Fruit fly (Drosophila melanogaster) whole organism, prepupa: Measurements from ENCODE around the gene Ythdc1.

Experiments
- CG1621 ChIP-seq: fragments of 200-800 bp; sonication (Bioruptor generic); optimal IDR thresholded peaks from 3 replicates; lab custom pipeline; 2018; ENCODE audit warnings: missing biosample characterization, mild to moderate bottlenecking, missing genetic modification characterization
- CG3919 ChIP-seq: fragments of 200-800 bp; sonication (Bioruptor generic); optimal IDR thresholded peaks from 3 replicates; lab custom pipeline; 2016; ENCODE audit warnings: missing biosample characterization, missing genetic modification characterization
- CG6808 ChIP-seq: fragments of 200-800 bp; sonication (Bioruptor generic); optimal IDR thresholded peaks from 3 replicates; lab custom pipeline; 2017; ENCODE audit warnings: missing biosample characterization, missing genetic modification characterization, mild to moderate bottlenecking, moderate library complexity, missing genetic modification reagents
- CG8632 ChIP-seq: fragments of 200-800 bp; sonication (Bioruptor generic); optimal IDR thresholded peaks from 3 replicates; lab custom pipeline; 2016; ENCODE audit warnings: missing biosample characterization, missing genetic modification characterization
- Eip78C ChIP-seq: fragments of 200-800 bp; sonication (Bioruptor generic); peaks from one replicate; lab custom pipeline; 2016; ENCODE audit warnings: missing biosample characterization, missing genetic modification characterization
- Eip93F ChIP-seq: fragments of 200-800 bp; sonication (Bioruptor generic); optimal IDR thresholded peaks from 2 replicates; lab custom pipeline; 2016; ENCODE audit warnings: missing biosample characterization, mild to moderate bottlenecking, missing genetic modification characterization
- Ets21C ChIP-seq: fragments of 200-800 bp; sonication (Bioruptor generic); optimal IDR thresholded peaks from 3 replicates; lab custom pipeline; 2016; ENCODE audit warnings: missing biosample characterization, missing genetic modification characterization
- Hr4 ChIP-seq: fragments of 200-800 bp; sonication (Bioruptor generic); optimal IDR thresholded peaks from 3 replicates; lab custom pipeline; 2016; ENCODE audit warnings: missing biosample characterization, missing genetic modification characterization
- Lpt ChIP-seq: fragments of 200-800 bp; sonication (Bioruptor generic); optimal IDR thresholded peaks from 3 replicates; lab custom pipeline; 2016; ENCODE audit warnings: missing biosample characterization, missing genetic modification characterization
- Met ChIP-seq: fragments of 200-800 bp; sonication (Bioruptor generic); optimal IDR thresholded peaks from 3 replicates; lab custom pipeline; 2016; ENCODE audit warnings: missing biosample characterization, missing genetic modification characterization
- Sox15 ChIP-seq: fragments of 200-800 bp; sonication (Bioruptor generic); optimal IDR thresholded peaks from 3 replicates; lab custom pipeline; 2016; ENCODE audit warnings: missing biosample characterization, missing genetic modification characterization
- acj6 ChIP-seq: fragments of 200-800 bp; sonication (Bioruptor generic); optimal IDR thresholded peaks from 3 replicates; lab custom pipeline; 2016; ENCODE audit warnings: missing biosample characterization, missing genetic modification characterization
- dac ChIP-seq: fragments of 200-800 bp; sonication (Bioruptor generic); optimal IDR thresholded peaks from 2 replicates; lab custom pipeline; 2017; ENCODE audit warnings: missing biosample characterization, mild to moderate bottlenecking, missing genetic modification characterization
- dsx ChIP-seq: fragments of 200-800 bp; optimal IDR thresholded peaks from 3 replicates; lab custom pipeline; 2019; ENCODE audit warnings: missing biosample characterization, mild to moderate bottlenecking, missing genetic modification characterization, moderate library complexity; ENCODE audit not compliant: poor library complexity, severe bottlenecking
- esn ChIP-seq: fragments of 200-800 bp; sonication (Bioruptor generic); optimal IDR thresholded peaks from 2 replicates; lab custom pipeline; 2016; ENCODE audit warnings: missing biosample characterization, mild to moderate bottlenecking, missing genetic modification characterization, moderate library complexity
- fkh ChIP-seq: fragments of 200-800 bp; sonication (Bioruptor generic); optimal IDR thresholded peaks from 3 replicates; lab custom pipeline; 2017; ENCODE audit warnings: missing biosample characterization, mild to moderate bottlenecking, missing genetic modification characterization, moderate library complexity
- net ChIP-seq: fragments of 200-800 bp; sonication (Bioruptor generic); optimal IDR thresholded peaks from 3 replicates; lab custom pipeline; 2016; ENCODE audit warnings: missing biosample characterization, missing genetic modification characterization
- spab ChIP-seq: fragments of 200-800 bp; sonication (Bioruptor generic); optimal IDR thresholded peaks from 2 replicates; lab custom pipeline; 2017; ENCODE audit warnings: missing biosample characterization, mild to moderate bottlenecking, missing genetic modification characterization, missing genetic modification reagents
- svp ChIP-seq: fragments of 200-800 bp; sonication (Bioruptor generic); peaks from one replicate; lab custom pipeline; 2016; ENCODE audit warnings: missing biosample characterization, missing genetic modification characterization
- vri ChIP-seq: fragments of 200-800 bp; sonication (Bioruptor generic); optimal IDR thresholded peaks from 3 replicates; lab custom pipeline; 2016; ENCODE audit warnings: missing biosample characterization, mild to moderate bottlenecking, missing genetic modification characterization

Ythdc1 gene

dm6 chr3L:3417120-3417519 lies 43.1 kb upstream of the Ythdc1 start (continued):
- TF ChIP-seq esn (GFP tag; lab: Kevin White, UChicago) (no peak), CG8632 (GFP tag; lab: Kevin White, UChicago) (no peak), dac (no peak), spab (GFP tag; lab: Kevin White, UChicago) (no peak), fkh (GFP tag; lab: Kevin White, UChicago) (peak; percentile 20), Met (GFP tag; lab: Kevin White, UChicago) (no peak)

DNA sequence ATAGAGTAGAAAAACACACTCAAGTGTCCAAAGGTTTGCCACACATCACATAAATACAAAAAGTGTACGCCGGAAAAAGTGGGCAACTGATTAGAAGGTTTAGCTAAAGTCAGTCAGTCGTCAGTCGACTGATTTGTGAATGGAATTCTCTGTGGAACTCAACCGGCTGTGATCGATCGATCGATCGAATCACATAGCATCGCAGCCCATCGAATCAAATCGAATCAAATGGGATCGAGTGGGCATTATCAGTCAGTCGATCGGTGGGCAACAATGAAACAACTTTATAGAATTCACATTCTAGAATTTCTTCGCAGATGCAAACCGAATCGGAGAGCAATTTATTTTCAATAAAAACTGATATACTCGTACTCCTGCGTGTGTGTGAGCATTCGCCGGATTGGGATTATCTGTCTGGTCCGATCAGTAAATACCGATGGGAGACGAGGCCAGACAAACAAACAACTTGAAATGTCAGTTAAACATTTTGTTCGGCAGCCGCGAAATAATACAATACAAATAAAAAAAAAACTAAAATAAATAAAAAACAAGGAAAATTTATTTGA lies 41.7 kb upstream of the Ythdc1 start:
- TF ChIP-seq Eip93F (GFP tag; lab: Kevin White, UChicago) = no peak
- peak; percentile 6 for TF ChIP-seq Eip78C
- peak; percentile 30 for TF ChIP-seq svp (GFP tag; lab: Kevin White, UChicago)
- no peak for TF ChIP-seq acj6 (GFP tag; lab: Kevin White, UChicago)
- peak; percentile 39 for TF ChIP-seq fkh (GFP tag; lab: Kevin White, UChicago)

dm6 chr3L:3414796-3415568 lies 41.0 kb upstream of the Ythdc1 start:
- TF ChIP-seq CG3919 (no peak), svp (GFP tag; lab: Kevin White, UChicago) (peak; percentile 56), Lpt (GFP tag; lab: Kevin White, UChicago) (no peak), fkh (GFP tag; lab: Kevin White, UChicago) (peak; percentile 52)

DNA sequence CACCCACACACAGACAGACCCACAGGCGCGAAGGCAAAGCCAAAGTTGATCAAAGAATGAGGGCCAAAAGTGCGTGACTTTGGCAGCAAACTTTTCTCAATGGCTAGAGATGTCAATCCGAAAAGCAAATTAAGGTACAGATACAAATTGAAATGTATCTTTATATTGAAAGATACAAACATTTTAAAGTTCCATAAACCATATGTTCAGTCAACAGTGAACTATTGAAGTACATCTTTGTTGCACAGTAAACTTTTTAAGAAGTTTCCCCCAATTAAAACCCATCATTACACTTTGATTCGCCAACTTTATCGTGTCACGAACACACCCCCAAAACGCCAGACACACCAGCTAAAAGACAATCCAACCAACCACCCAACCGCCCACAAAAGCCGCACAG lies 37.7 kb upstream of the Ythdc1 start:
- no peak for TF ChIP-seq vri (GFP tag; lab: Kevin White, UChicago)
- TF ChIP-seq Eip78C = peak; percentile 32

dm6 chr3L:3410978-3411629 lies 37.1 kb upstream of the Ythdc1 start:
- TF ChIP-seq Sox15 (GFP tag; lab: Kevin White, UChicago) (no peak), fkh (GFP tag; lab: Kevin White, UChicago) (peak; percentile 19)

DNA sequence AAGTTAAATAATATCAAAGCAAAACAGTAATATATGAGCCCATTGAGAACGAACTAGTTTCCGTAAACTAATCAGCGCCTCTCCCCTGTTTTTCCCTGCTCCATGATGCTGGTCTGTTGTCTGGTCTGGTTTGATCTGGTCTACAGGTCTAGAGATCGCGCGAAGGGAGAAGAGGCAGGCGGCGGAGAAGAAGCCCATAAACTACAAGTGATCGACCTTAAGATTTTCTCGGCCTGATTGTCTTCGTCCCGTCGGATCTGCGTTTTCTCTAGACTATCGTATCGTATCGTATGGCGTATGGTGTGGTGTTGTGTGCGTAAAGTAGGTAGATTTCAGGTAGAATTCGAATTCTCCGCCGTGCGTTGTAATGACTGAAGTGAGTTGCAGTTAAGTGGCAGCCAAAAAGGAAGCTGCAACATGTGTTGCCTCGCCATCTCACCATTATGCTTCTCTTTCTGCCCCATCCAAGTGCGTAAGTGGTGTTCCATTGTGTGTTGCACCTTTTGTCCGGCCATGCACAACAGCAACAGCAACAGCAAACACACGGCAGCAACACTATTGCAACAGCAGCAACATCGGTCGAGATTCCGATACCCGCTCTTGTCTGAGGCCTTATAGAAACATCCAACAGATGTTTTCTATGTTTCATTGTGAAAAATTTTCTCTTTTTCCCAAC lies 35.8 kb upstream of the Ythdc1 start:
- peak; percentile 25 for TF ChIP-seq CG1621 (tag; lab: Kevin White, UChicago)
- no peak for TF ChIP-seq Hr4
- TF ChIP-seq dsx = peak; percentile 48
- TF ChIP-seq Ets21C (GFP tag; lab: Kevin White, UChicago) = no peak
- TF ChIP-seq Eip78C = peak; percentile 6

dm6 chr3L:3408796-3409625 lies 35.0 kb upstream of the Ythdc1 start:
- TF ChIP-seq CG6808 (GFP tag; lab: Kevin White, UChicago) (no peak), net (GFP tag; lab: Kevin White, UChicago) (peak; percentile 6)

DNA sequence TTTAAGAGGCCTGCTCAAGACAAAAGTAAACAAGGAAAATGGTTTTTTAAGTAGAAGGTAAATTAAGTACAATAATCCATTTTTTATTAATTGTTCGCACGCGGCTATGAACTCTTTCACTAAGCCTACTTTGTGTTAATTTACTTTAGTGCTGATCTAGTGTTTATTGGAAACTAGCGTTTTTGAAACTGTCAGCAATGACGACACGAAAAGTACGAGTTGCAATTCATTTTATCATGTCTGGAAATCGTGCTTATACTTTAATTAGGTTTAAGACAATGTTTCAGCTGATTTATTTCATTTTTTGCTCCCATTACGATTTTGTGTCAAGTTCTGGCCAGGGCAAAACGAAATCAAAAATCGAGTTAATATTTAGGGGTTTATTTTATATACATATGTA lies 34.3 kb upstream of the Ythdc1 start:
- TF ChIP-seq CG8632 (GFP tag; lab: Kevin White, UChicago) (no peak), Eip78C (peak; percentile 48)
